Worm (Caenorhabditis elegans) whole organism, young adult: ENCODE measurements around the gene ZK616.5.

Experiments used
- F55B11.4 ChIP-seq: sonication (generic microtip); optimal IDR thresholded peaks from 2 replicates; lab custom pipeline; 2016; ENCODE audit warnings: missing compliant biosample characterization, missing genetic modification characterization, borderline replicate concordance; ENCODE audit not compliant: insufficient read depth
- Y53F4B.3 ChIP-seq: fragments of 200-800 bp; sonication (Bioruptor generic); IDR thresholded peaks from 2 replicates; pipeline ENCODE4 v1.3.6; 2022; ENCODE audit warnings: missing genetic modification reagents, missing genetic modification characterization, missing compliant biosample characterization
- ceh-27 ChIP-seq: fragments of 200-800 bp; sonication (Bioruptor generic); optimal IDR thresholded peaks from 2 replicates; lab custom pipeline; 2018; ENCODE audit warnings: mild to moderate bottlenecking, missing genetic modification characterization, moderate library complexity, missing compliant biosample characterization
- lir-1 ChIP-seq: fragments of 200-800 bp; sonication (Bioruptor generic); conservative IDR thresholded peaks from 2 replicates; pipeline ENCODE4 v1.3.6; 2022; ENCODE audit warnings: missing genetic modification reagents, missing genetic modification characterization, missing compliant biosample characterization
- madf-8 ChIP-seq: fragments of 200-800 bp; sonication (Bioruptor generic); conservative IDR thresholded peaks from 2 replicates; pipeline ENCODE4 v1.3.6; 2022; ENCODE audit warnings: missing genetic modification reagents, missing genetic modification characterization, missing compliant biosample characterization
- pbrm-1 ChIP-seq: fragments of 200-800 bp; sonication (Bioruptor generic); IDR thresholded peaks from 2 replicates; pipeline ENCODE4 v1.3.6; 2022; ENCODE audit warnings: missing genetic modification reagents, missing genetic modification characterization, missing compliant biosample characterization
- ztf-22 ChIP-seq: fragments of 200-800 bp; sonication (Bioruptor generic); optimal IDR thresholded peaks from 2 replicates; lab custom pipeline; 2018; ENCODE audit warnings: mild to moderate bottlenecking, missing genetic modification characterization, moderate library complexity, missing compliant biosample characterization

DNA sequence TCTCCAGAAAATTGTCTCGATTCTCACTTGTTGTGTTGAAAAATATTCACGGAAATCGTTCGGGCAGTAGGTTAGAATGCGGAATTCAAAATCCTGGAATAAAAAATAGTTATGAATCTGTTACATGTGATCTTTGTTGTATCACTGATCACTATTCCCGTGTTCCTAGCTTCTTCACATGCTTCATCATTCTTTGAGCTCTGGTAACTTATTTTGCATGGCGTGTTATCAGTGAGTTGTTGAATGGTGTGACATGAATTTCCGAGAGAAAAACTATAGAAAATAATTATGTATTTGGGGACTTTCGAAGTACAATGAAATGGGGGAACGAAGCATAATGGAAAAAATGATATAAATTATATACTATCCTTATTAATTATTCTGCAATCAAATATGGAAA, 1.8 kb downstream of the ZK616.5 start:
- no peak for TF ChIP-seq lir-1
- TF ChIP-seq pbrm-1 (GFP tag; lab: Robert Waterston, UW), result no peak
- TF ChIP-seq madf-8, result no peak
- TF ChIP-seq Y53F4B.3, result no peak
- no peak for TF ChIP-seq ceh-27
- TF ChIP-seq ztf-22 (GFP tag; lab: Kevin White, UChicago), result no peak
- no peak for TF ChIP-seq F55B11.4 (tag; lab: Kevin White, UChicago)
